Worm (Caenorhabditis elegans): Measurements from ENCODE around the gene npr-39.

ce11 chrV:10043234-10043796, 23.6 kb upstream of the npr-39 start, which contains the start of gene T06E8.8:
- no peak for TF ChIP-seq him-1 (tag; optimal IDR thresholded peaks at IDR 0.05)
- no peak for TF ChIP-seq W03F9.2 (tag; optimal IDR thresholded peaks at IDR 0.05)
- TF ChIP-seq dao-5 (tag; optimal IDR thresholded peaks at IDR 0.05), result no peak
